Worm (Caenorhabditis elegans) whole organism, mixed stage, embryonic: ENCODE measurements around the gene hoe-1.

Experiments
- bed-3 ChIP-seq: fragments of 200-800 bp; sonication (Bioruptor generic); optimal IDR thresholded peaks from 3 replicates; lab custom pipeline; 2018; ENCODE audit warnings: mild to moderate bottlenecking, missing genetic modification characterization, moderate library complexity, missing compliant biosample characterization
- blmp-1 ChIP-seq: fragments of 150-350 bp; optimal IDR thresholded peaks from 2 replicates; lab custom pipeline; 2014; ENCODE audit warnings: missing biosample characterization, missing genetic modification characterization
- elt-3 ChIP-seq: fragments of 150-350 bp; optimal IDR thresholded peaks from 2 replicates; lab custom pipeline; 2014; ENCODE audit warnings: missing biosample characterization, missing genetic modification characterization
- lin-13 ChIP-seq: fragments of 150-350 bp; optimal IDR thresholded peaks from 2 replicates; lab custom pipeline; 2014; ENCODE audit warnings: missing biosample characterization, missing genetic modification characterization
- mls-2 ChIP-seq: sonication (generic microtip); optimal IDR thresholded peaks from 2 replicates; lab custom pipeline; 2016; ENCODE audit warnings: mild to moderate bottlenecking, missing genetic modification characterization, moderate library complexity, missing compliant biosample characterization
- nhr-12 ChIP-seq: fragments of 150-350 bp; optimal IDR thresholded peaks from 2 replicates; lab custom pipeline; 2014; ENCODE audit warnings: missing biosample characterization, missing genetic modification characterization
- nhr-237 ChIP-seq: fragments of 150-350 bp; optimal IDR thresholded peaks from 2 replicates; lab custom pipeline; 2014; ENCODE audit warnings: missing biosample characterization, missing genetic modification characterization
- pha-4 ChIP-seq: fragments of 150-350 bp; optimal IDR thresholded peaks from 2 replicates; lab custom pipeline; 2018; ENCODE audit warnings: missing biosample characterization, missing genetic modification reagents, missing genetic modification characterization
- snpc-4 ChIP-seq: fragments of 150-350 bp; optimal IDR thresholded peaks from 2 replicates; lab custom pipeline; 2014; ENCODE audit warnings: missing biosample characterization, missing genetic modification characterization
- sptf-1 ChIP-seq: sonication (generic microtip); optimal IDR thresholded peaks from 2 replicates; lab custom pipeline; 2017; ENCODE audit warnings: mild to moderate bottlenecking, missing genetic modification characterization, moderate library complexity, missing compliant biosample characterization

DNA sequence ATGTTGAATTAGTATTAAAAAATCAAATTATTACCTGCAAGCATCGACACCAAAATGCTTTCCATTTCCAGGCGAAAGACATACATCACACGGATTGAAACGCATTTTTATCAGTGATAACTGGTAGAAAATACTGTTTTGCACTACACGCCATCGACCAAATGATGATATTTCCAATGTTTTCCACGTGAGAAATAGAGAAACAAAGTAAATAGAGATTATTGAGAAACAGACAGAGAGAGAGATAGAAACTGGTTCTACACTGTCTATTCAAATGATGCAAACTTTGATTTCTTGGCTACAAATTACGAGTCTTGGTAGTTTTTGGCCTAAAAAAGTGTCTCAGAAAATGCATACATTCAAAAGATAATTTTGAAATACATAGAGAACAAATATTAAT is 44.3 kb upstream of the hoe-1 start, which contains the start of gene nhr-104:
- TF ChIP-seq sptf-1 (tag; lab: Kevin White, UChicago) (no peak), bed-3 (no peak), mls-2 (tag; lab: Kevin White, UChicago) (no peak), nhr-12 (tag; lab: Kevin White, UChicago) (no peak), snpc-4 (tag; lab: Kevin White, UChicago) (no peak), blmp-1 (no peak), nhr-237 (tag; lab: Kevin White, UChicago) (peak; percentile 22), pha-4 (tag; lab: Kevin White, UChicago) (no peak), lin-13 (tag; lab: Kevin White, UChicago) (no peak), elt-3 (tag; lab: Kevin White, UChicago) (no peak)
